Worm (Caenorhabditis elegans): ENCODE results near the gene W03G11.2.

Gene W03G11.2

DNA sequence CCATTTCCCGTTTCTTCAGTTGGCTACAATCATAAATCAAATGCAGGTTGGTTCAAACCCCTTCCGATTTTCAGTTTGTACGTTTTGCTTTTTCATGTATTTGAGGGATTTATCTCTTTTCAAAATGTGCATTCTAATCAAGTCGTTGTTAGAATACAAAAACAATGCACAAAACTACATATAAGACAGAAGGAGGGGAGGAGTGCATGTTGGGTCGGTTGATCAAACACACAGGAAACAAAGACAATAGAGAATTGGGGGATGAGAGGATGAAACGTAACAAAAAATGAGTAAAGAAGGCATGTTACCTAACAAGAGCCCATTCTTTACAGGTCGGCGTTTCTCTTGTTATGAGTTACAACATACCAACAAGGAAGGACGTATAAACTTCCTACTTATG is 10.4 kb downstream of the W03G11.2 start:
- TF ChIP-seq klf-2 (GFP tag; conservative IDR thresholded peaks at IDR 0.05) = no peak
- no peak for TF ChIP-seq ref-1 (GFP tag; conservative IDR thresholded peaks at IDR 0.05)
- no peak for TF ChIP-seq tab-1 (GFP tag; IDR thresholded peaks at IDR 0.05)
- TF ChIP-seq cog-1 (tag; optimal IDR thresholded peaks at IDR 0.05) = no peak

DNA sequence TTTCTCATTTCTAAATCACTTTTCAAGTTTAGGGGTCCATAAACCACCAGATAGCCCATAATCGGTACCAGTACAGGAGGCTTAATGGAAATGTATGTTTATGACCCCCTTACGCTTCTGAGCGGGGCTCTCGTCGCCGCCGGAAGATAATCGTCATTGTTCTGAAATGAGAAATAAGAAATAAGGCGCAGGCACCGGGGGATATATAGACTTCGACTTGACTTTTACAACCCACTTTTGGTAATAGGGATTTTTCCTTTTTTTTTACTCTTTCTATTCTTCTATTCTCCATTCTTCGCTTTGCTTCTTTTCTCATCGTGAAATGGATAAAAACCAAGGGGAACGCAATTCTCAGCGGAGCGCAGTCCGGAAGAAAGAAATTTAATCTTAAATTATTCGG is 13.2 kb downstream of the W03G11.2 start:
- TF ChIP-seq T22C8.4 (GFP tag; IDR thresholded peaks at IDR 0.05) (no peak), ztf-23 (GFP tag; IDR thresholded peaks at IDR 0.05) (no peak), klf-2 (GFP tag; conservative IDR thresholded peaks at IDR 0.05) (no peak), med-1 (GFP tag; optimal IDR thresholded peaks at IDR 0.05; ENCODE audit: insufficient read depth) (no peak), cog-1 (tag; optimal IDR thresholded peaks at IDR 0.05) (no peak), ztf-29 (GFP tag; IDR thresholded peaks at IDR 0.05) (no peak), flt-1 (GFP tag; IDR thresholded peaks at IDR 0.05) (no peak), tab-1 (GFP tag; IDR thresholded peaks at IDR 0.05) (no peak), ref-1 (GFP tag; conservative IDR thresholded peaks at IDR 0.05) (no peak)

DNA sequence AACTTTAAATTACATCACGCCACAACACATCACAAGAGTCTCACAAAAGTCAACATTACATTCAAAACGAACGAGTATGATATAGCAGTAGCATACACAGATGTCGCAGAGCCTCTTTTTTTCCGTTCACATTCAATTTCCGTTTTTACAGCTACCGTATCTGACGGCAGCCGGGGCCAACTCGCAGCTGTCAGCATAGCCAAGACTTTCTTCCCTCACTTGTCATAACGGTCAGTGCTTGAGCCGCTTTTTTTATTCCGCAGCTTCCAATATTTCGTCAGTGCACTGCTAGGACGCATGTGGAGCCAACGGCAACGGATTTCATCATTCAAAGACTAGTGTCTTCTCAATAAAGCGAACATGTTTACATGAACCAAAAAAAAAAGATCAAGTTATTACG is 14.4 kb downstream of the W03G11.2 start:
- TF ChIP-seq klf-2 (GFP tag; conservative IDR thresholded peaks at IDR 0.05) (no peak), ref-1 (GFP tag; conservative IDR thresholded peaks at IDR 0.05) (no peak), cog-1 (tag; optimal IDR thresholded peaks at IDR 0.05) (no peak), ztf-29 (GFP tag; IDR thresholded peaks at IDR 0.05) (no peak), T22C8.4 (GFP tag; IDR thresholded peaks at IDR 0.05) (no peak), ztf-23 (GFP tag; IDR thresholded peaks at IDR 0.05) (no peak), flt-1 (GFP tag; IDR thresholded peaks at IDR 0.05) (no peak), tab-1 (GFP tag; IDR thresholded peaks at IDR 0.05) (no peak), med-1 (GFP tag; optimal IDR thresholded peaks at IDR 0.05; ENCODE audit: insufficient read depth) (no peak)

DNA sequence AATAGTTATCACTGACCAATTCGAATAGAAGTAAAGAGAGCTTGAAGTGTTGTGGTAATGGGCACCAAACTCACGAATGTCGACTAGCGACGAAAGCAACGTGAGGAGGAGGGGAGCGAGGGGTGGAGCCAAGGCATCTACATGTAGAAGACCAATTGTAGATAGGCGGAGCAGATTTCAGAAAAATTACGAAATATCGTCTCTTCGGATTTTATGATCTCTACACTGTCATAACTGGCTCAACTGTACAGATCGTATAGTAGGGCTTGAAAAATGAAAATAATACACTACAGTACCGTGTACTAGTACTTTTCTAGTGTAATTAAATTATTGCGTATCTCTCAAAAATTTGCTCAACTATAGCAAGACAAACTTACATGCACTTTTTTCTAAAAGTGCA is 15.4 kb downstream of the W03G11.2 start, which contains the start of gene W03G11.4:
W03G11.4 (minus strand) TSS at position 101 of the 400 bp plus-strand sequence.
- TF ChIP-seq tab-1 (GFP tag; IDR thresholded peaks at IDR 0.05) = no peak

DNA sequence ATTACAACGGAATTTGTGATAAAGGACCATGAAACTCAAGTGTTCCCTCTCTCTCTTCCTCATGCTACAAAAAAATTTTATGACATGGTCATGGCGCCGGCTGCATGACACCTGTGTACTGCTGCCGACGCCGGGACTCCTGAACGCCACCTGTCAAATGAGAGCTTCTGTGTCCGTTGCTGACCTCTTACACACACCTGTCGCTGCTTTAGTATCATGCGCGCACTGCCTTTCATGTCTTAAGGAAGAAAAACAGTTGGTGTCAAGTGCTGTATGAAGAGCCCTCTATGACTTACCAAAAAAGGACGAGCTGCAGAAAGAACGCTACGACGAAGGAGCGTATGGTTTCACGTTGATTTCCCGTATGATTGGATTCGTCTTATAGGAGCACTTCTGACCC is 15.8 kb downstream of the W03G11.2 start:
- TF ChIP-seq ref-1 (GFP tag; conservative IDR thresholded peaks at IDR 0.05) (no peak), klf-2 (GFP tag; conservative IDR thresholded peaks at IDR 0.05) (no peak), cog-1 (tag; optimal IDR thresholded peaks at IDR 0.05) (no peak), ztf-23 (GFP tag; IDR thresholded peaks at IDR 0.05) (no peak), tab-1 (GFP tag; IDR thresholded peaks at IDR 0.05) (no peak), med-1 (GFP tag; optimal IDR thresholded peaks at IDR 0.05; ENCODE audit: insufficient read depth) (no peak), T22C8.4 (GFP tag; IDR thresholded peaks at IDR 0.05) (no peak), flt-1 (GFP tag; IDR thresholded peaks at IDR 0.05) (no peak), ztf-29 (GFP tag; IDR thresholded peaks at IDR 0.05) (no peak)

DNA sequence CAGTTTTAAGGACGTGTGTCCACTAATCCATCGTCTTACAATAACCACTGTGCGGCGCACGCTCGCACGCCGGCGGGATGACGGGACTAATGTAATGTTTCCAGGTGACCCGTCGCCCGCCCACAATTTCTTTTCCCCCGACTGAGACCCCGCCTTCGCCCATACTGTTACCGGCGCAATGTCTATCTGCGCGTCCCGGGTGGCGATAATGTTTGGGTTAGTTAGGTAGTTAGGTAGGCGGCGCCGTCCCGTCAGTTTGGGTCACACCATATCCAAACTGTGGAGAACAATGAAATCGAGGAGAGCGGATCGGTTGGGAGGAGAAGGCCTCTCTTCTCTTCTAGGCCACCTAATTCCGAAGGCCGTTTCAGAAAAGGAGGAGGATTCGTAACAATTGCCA is 22.1 kb downstream of the W03G11.2 start:
- TF ChIP-seq med-1 (GFP tag; optimal IDR thresholded peaks at IDR 0.05; ENCODE audit: insufficient read depth) (no peak), ztf-29 (GFP tag; IDR thresholded peaks at IDR 0.05) (no peak), flt-1 (GFP tag; IDR thresholded peaks at IDR 0.05) (no peak), tab-1 (GFP tag; IDR thresholded peaks at IDR 0.05) (no peak), T22C8.4 (GFP tag; IDR thresholded peaks at IDR 0.05) (no peak), cog-1 (tag; optimal IDR thresholded peaks at IDR 0.05) (no peak), klf-2 (GFP tag; conservative IDR thresholded peaks at IDR 0.05) (no peak), ref-1 (GFP tag; conservative IDR thresholded peaks at IDR 0.05) (no peak), ztf-23 (GFP tag; IDR thresholded peaks at IDR 0.05) (no peak)

DNA sequence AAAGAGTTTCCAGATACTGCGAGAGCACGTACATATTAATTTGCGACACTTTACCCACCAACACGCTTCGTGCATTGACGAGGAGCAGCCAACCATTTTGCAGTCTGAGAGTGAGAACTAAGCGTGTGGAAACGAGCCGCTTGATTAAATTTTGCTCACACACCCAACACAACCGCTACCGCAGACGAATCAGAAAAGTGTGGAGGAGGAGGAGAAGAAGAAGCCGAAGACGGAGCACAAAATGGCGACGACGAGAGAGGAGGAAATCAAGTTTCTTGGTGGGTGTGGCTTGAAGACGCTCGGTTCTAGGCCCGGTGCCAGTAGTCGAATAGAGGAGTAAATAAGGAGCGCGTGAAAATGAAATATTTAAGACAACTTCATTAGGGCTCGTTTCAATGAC is 25.6 kb downstream of the W03G11.2 start:
- no peak for TF ChIP-seq ztf-23 (GFP tag; IDR thresholded peaks at IDR 0.05)
- no peak for TF ChIP-seq ztf-29 (GFP tag; IDR thresholded peaks at IDR 0.05)
- TF ChIP-seq cog-1 (tag; optimal IDR thresholded peaks at IDR 0.05) = no peak
- TF ChIP-seq tab-1 (GFP tag; IDR thresholded peaks at IDR 0.05) = no peak
- no peak for TF ChIP-seq klf-2 (GFP tag; conservative IDR thresholded peaks at IDR 0.05)
- TF ChIP-seq flt-1 (GFP tag; IDR thresholded peaks at IDR 0.05) = no peak

DNA sequence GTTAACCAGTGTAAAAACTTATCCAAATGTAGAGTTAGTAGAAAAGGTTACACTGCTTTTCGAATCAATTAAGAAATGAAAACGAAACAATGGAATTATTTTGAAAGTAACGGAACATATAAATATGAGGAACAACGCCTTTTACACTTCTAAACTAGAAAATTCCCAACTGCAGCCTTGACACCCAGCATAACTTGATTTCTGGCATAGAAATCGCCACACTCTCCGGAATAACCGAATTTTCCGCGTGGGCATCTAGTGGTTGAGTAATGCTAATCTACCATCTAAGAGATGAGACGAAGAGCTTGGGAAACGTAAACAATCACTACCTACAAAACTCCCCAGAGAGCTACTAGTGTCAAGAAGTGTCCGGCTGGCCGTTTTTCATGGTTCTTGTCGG is 27.2 kb downstream of the W03G11.2 start:
- TF ChIP-seq klf-2 (GFP tag; conservative IDR thresholded peaks at IDR 0.05) = no peak
- TF ChIP-seq med-1 (GFP tag; optimal IDR thresholded peaks at IDR 0.05; ENCODE audit: insufficient read depth) = no peak
- no peak for TF ChIP-seq ztf-29 (GFP tag; IDR thresholded peaks at IDR 0.05)
- TF ChIP-seq T22C8.4 (GFP tag; IDR thresholded peaks at IDR 0.05) = no peak
- no peak for TF ChIP-seq flt-1 (GFP tag; IDR thresholded peaks at IDR 0.05)
- no peak for TF ChIP-seq ref-1 (GFP tag; conservative IDR thresholded peaks at IDR 0.05)
- TF ChIP-seq tab-1 (GFP tag; IDR thresholded peaks at IDR 0.05) = no peak

DNA sequence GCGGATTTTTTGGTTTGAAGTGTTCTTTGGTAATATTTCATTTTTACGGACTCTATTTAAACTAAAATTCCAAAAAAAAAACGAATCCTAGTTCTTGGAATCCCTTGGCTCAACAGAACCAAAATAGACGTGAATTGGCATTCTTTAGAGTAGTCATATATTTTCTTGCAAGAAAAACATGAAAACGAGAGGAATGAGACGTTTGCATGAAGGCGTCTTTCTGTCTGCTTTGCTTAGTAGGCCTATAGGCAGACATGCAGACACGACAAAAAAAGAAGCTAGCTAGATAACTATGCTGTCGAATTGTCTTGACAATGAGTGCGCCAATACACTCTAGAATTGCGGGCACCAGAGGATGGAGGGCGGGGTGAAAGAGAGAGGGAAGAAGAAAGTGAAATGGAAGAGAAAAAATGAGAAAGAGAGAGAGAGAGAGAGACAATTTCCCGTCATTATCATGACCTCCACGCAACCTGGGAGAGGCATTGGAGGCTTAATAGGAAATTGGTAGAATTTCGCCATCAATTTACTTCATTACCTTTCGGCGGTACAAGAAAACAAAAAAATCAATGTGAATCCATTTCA is 27.7 kb downstream of the W03G11.2 start:
- TF ChIP-seq med-1 (GFP tag; optimal IDR thresholded peaks at IDR 0.05; ENCODE audit: insufficient read depth) = no peak
- peak; percentile 53; the same call in 1 of the 2 replicates for TF ChIP-seq flt-1 (GFP tag; IDR thresholded peaks at IDR 0.05)

DNA sequence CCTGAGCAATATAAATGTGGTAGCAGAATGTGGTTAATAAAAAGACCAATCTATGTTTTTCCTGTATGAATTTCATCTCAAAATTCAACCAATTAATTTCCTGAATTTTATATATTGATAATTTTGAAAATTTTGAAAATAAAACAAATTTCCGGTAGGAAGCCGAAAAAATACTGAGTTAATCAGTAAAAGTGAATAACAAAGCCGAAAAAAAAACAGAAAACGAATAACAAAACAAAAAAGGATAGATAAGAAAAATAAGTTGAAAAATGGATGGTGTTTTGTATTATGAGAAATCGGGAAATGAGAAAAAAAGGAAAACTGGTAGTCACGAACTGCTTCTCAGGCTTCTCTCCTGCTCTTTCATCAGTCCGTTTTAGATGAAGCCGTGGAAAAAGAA is 34.7 kb downstream of the W03G11.2 start, which contains the start of gene tmem-145:
tmem-145 (minus strand) TSS at position 101 of the 400 bp plus-strand sequence.
- TF ChIP-seq T22C8.4 (GFP tag; IDR thresholded peaks at IDR 0.05) (no peak), flt-1 (GFP tag; IDR thresholded peaks at IDR 0.05) (no peak), ztf-29 (GFP tag; IDR thresholded peaks at IDR 0.05) (no peak), klf-2 (GFP tag; conservative IDR thresholded peaks at IDR 0.05) (no peak), med-1 (GFP tag; optimal IDR thresholded peaks at IDR 0.05; ENCODE audit: insufficient read depth) (no peak), ref-1 (GFP tag; conservative IDR thresholded peaks at IDR 0.05) (no peak), cog-1 (tag; optimal IDR thresholded peaks at IDR 0.05) (no peak), ztf-23 (GFP tag; IDR thresholded peaks at IDR 0.05) (no peak), tab-1 (GFP tag; IDR thresholded peaks at IDR 0.05) (no peak)

DNA sequence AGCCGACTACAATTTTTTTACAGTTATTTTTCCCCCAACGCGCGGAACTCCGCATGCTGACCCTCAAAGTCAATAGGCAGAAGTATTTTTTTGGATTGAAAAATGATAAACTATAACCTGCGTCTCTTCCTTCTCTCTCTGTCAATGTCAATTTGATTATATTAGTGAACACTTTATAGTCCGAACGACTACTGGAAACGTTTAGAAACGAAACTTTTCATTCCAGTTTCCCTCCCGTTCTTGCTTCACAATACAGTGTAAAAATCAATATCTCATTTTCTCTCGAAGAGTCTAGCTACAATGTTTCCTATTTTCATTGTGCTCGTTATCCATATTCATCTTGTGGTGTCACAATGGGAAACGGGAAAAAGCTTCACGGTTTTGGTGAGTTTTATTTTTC is 40.2 kb downstream of the W03G11.2 start, which contains the start of gene lgc-24:
lgc-24 (plus strand) TSS at position 301 of the 400 bp plus-strand sequence.
- TF ChIP-seq klf-2 (GFP tag; conservative IDR thresholded peaks at IDR 0.05) (no peak), T22C8.4 (GFP tag; IDR thresholded peaks at IDR 0.05) (no peak), cog-1 (tag; optimal IDR thresholded peaks at IDR 0.05) (no peak), med-1 (GFP tag; optimal IDR thresholded peaks at IDR 0.05; ENCODE audit: insufficient read depth) (no peak), tab-1 (GFP tag; IDR thresholded peaks at IDR 0.05) (no peak), ztf-23 (GFP tag; IDR thresholded peaks at IDR 0.05) (no peak), ztf-29 (GFP tag; IDR thresholded peaks at IDR 0.05) (no peak), ref-1 (GFP tag; conservative IDR thresholded peaks at IDR 0.05) (no peak), flt-1 (GFP tag; IDR thresholded peaks at IDR 0.05) (no peak)

Measured in whole organism, midembryonic.